ENCODE assay signal across 3 fruit fly cellular contexts in the genomic region with DNA sequence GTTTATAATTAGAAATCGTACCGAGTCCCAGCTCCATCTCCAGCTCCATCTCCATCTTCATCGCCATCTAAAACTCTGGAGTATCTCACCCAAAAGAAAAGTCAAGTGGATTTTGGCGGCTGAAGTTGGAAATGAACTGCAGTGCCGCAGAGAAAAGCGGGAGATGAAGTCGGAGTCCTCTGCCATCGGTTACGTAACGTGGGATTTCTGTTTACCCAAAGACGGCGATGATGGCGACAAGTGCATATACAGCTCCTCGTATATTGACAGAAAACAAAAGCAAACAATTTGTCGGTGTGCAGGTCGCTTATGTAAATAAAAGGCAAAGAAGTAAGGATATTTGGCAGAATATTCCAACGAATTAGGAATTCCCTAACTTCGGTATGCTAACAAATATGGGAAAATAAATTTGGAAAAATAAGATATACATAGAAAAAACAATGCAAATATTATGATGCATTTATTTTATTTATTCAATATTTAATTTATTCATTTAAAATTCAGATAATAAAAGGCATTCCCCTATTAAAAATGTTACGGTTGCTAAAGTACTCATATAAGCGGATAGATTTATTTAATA.
TF ChIP-seq lines count a peak whose summit lies in the region.

No protein-coding gene starts in this region.

- TF ChIP-seq CTCF in whole organism, embryonic (GFP tag; optimal IDR thresholded peaks at IDR 0.05; lab: Kevin White, UChicago): no peak

TF ChIP-seq in whole organism, embryonic, 481 proteins besides CTCF, POLR2A, EP300 and RAD21:
- TF ChIP-seq CG9609 (GFP tag; optimal IDR thresholded peaks at IDR 0.05; lab: Kevin White, UChicago) (no peak), CG7357 (GFP tag; IDR thresholded peaks at IDR 0.05; lab: Robert Waterston, UW) (no peak), D19A (tag; optimal IDR thresholded peaks at IDR 0.05; lab: Kevin White, UChicago) (peak; percentile 97), Blimp-1 (GFP tag; optimal IDR thresholded peaks at IDR 0.05; lab: Kevin White, UChicago) (peak; percentile 11), CG15696 (tag; optimal IDR thresholded peaks at IDR 0.05; lab: Kevin White, UChicago) (peak; percentile 38), knrl (GFP tag; IDR thresholded peaks at IDR 0.05; lab: Robert Waterston, UW; ENCODE audit: partially characterized antibody) (no peak), dmrt11E (tag; optimal IDR thresholded peaks at IDR 0.05; lab: Kevin White, UChicago) (peak; percentile 13), NFAT (GFP tag; IDR thresholded peaks at IDR 0.05; lab: Robert Waterston, UW) (no peak), pum (GFP tag; optimal IDR thresholded peaks at IDR 0.05; lab: Kevin White, UChicago) (no peak), sens (GFP tag; lab: Kevin White, UChicago) (peak; percentile 42), tll (GFP tag; optimal IDR thresholded peaks at IDR 0.05; lab: Kevin White, UChicago) (peak in 1 of 2 experiments; percentile 28), Pdp1 (GFP tag; optimal IDR thresholded peaks at IDR 0.05; lab: Kevin White, UChicago) (peak in 1 of 2 experiments; percentile 86), fd96Cb (tag; optimal IDR thresholded peaks at IDR 0.05; lab: Kevin White, UChicago) (no peak), trh (GFP tag; optimal IDR thresholded peaks at IDR 0.05; lab: Kevin White, UChicago) (no peak), aop (GFP tag; IDR thresholded peaks at IDR 0.05; lab: Robert Waterston, UW) (no peak), ATbp (GFP tag; optimal IDR thresholded peaks at IDR 0.05; lab: Kevin White, UChicago) (no peak), sisA (GFP tag; IDR thresholded peaks at IDR 0.05; lab: Robert Waterston, UW) (no peak), CG6765 (GFP tag; optimal IDR thresholded peaks at IDR 0.05; lab: Kevin White, UChicago) (no peak), CG14710 (tag; optimal IDR thresholded peaks at IDR 0.05; lab: Kevin White, UChicago) (peak; percentile 0), gem (tag; optimal IDR thresholded peaks at IDR 0.05; lab: Kevin White, UChicago) (peak; percentile 27), CG10267 (tag; optimal IDR thresholded peaks at IDR 0.05; lab: Kevin White, UChicago) (peak; percentile 5), stc (GFP tag; IDR thresholded peaks at IDR 0.05; lab: Robert Waterston, UW) (no peak), CG13624 (GFP tag; optimal IDR thresholded peaks at IDR 0.05; lab: Kevin White, UChicago) (no peak), row (GFP tag; IDR thresholded peaks at IDR 0.05; lab: Robert Waterston, UW) (peak; percentile 17; the same call in 2 of the 3 replicates), CG9727 (GFP tag; optimal IDR thresholded peaks at IDR 0.05; lab: Kevin White, UChicago) (peak; percentile 13)

TF ChIP-seq in whole organism, prepupa, 60 proteins besides CTCF, POLR2A, EP300 and RAD21:
- TF ChIP-seq Lpt (GFP tag; optimal IDR thresholded peaks at IDR 0.05; lab: Kevin White, UChicago) (no peak), Eip78C (GFP tag; lab: Kevin White, UChicago) (peak; percentile 54), fkh (GFP tag; optimal IDR thresholded peaks at IDR 0.05; lab: Kevin White, UChicago) (peak; percentile 36)

TF ChIP-seq in whole organism, pupa, 21 proteins besides CTCF, POLR2A, EP300 and RAD21:
- TF ChIP-seq CG8159 (tag; optimal IDR thresholded peaks at IDR 0.05; lab: Kevin White, UChicago) (peak; percentile 11), CG32121 (GFP tag; IDR thresholded peaks at IDR 0.05; lab: Robert Waterston, UW) (no peak)
